Worm (Caenorhabditis elegans): ENCODE measurements around the gene T23F4.2.

DNA sequence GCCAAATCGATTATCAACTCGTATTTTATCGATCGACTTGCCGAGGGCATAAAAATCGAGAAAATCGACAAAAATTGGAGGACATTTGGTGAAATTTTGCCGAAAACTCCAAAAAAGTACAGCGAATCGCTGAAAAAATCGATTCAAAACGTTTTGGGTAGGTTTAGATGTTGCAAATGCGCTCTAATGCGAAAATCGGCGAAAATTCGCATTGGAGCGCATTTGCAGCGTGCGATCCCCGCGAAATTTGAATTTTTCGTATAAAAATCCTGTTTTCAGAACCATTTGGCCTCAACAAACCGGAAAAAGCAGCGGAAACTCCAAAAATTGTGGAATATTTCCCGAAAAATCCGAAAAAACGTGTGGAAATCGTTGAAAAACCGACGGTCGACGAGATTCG is 36.9 kb upstream of the T23F4.2 start:
- TF ChIP-seq F57A8.1 (GFP tag; optimal IDR thresholded peaks at IDR 0.05) (no peak), hmg-20 (GFP tag; IDR thresholded peaks at IDR 0.05) (no peak), pbrm-1 (GFP tag; IDR thresholded peaks at IDR 0.05) (no peak), Y56A3A.18 (GFP tag; IDR thresholded peaks at IDR 0.05) (no peak), attf-6 (GFP tag; IDR thresholded peaks at IDR 0.05) (no peak), T26A5.8 (tag; optimal IDR thresholded peaks at IDR 0.05) (no peak), B0035.1 (tag; optimal IDR thresholded peaks at IDR 0.05) (no peak), ets-4 (GFP tag; optimal IDR thresholded peaks at IDR 0.05) (no peak), nfya-2 (GFP tag; IDR thresholded peaks at IDR 0.05) (no peak), lin-35 (GFP tag; optimal IDR thresholded peaks at IDR 0.05) (no peak), repo-1 (tag; optimal IDR thresholded peaks at IDR 0.05) (no peak), cebp-2 (GFP tag; IDR thresholded peaks at IDR 0.05) (no peak)
